Fruit fly (Drosophila melanogaster): Measurements from ENCODE around the gene S.
A peak's percentile ranks its signal among the peaks of the same experiment; 100 is the strongest.

The S gene

DNA sequence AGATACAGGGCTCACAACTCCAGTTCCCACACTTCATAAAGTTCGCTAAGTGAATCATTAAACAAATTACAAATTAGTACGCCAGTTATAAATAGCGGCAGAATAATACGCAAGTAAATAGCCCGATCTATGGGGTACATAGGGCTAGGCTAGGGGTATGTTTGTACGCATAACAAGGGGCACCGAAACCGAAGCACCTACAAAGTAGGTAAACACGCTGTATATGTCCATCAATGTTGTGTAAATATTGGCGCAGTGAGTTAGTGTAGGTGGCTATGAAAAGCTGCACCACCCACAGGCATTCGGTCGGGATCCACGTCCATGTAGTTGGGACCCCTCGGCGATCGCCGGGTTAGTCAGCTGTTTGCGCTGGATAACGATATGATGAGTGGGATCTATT, 5.4 kb downstream of the S start (continued):
- TF ChIP-seq CG16813 (GFP tag; IDR thresholded peaks at IDR 0.05; ENCODE audit: partially characterized antibody) (no peak), run (tag; optimal IDR thresholded peaks at IDR 0.05) (peak; percentile 88), CG4424 (GFP tag; optimal IDR thresholded peaks at IDR 0.05) (peak; percentile 89), CG15479 (GFP tag; optimal IDR thresholded peaks at IDR 0.05) (peak; percentile 32), CG1603 (tag; optimal IDR thresholded peaks at IDR 0.05) (peak; percentile 96), trh (GFP tag; optimal IDR thresholded peaks at IDR 0.05) (peak; percentile 95), bbx (GFP tag; IDR thresholded peaks at IDR 0.05; ENCODE audit: partially characterized antibody) (no peak), CG18011 (GFP tag; optimal IDR thresholded peaks at IDR 0.05) (peak; percentile 79), danr (GFP tag; IDR thresholded peaks at IDR 0.05) (peak; percentile 82), CG31365 (tag; optimal IDR thresholded peaks at IDR 0.05) (peak; percentile 89), dm (GFP tag; optimal IDR thresholded peaks at IDR 0.05) (peak; percentile 82), CG4328 (GFP tag; optimal IDR thresholded peaks at IDR 0.05) (peak; percentile 95), ash1 (GFP tag; optimal IDR thresholded peaks at IDR 0.05) (peak; percentile 95), CG12744 (GFP tag; optimal IDR thresholded peaks at IDR 0.05) (peak; percentile 93), gcm2 (GFP tag; optimal IDR thresholded peaks at IDR 0.05) (peak; percentile 91), Nf-YA (GFP tag; IDR thresholded peaks at IDR 0.05) (peak; percentile 94), dmrt11E (tag; optimal IDR thresholded peaks at IDR 0.05) (peak; percentile 88), seq (GFP tag; IDR thresholded peaks at IDR 0.05) (peak; percentile 93), CG11560 (tag; IDR thresholded peaks at IDR 0.05) (peak; percentile 64), Drgx (GFP tag; IDR thresholded peaks at IDR 0.05) (peak; percentile 73), slbo (GFP tag; IDR thresholded peaks at IDR 0.05) (peak; percentile 79), CG7928 (GFP tag; optimal IDR thresholded peaks at IDR 0.05) (peak; percentile 74), CG6765 (GFP tag; optimal IDR thresholded peaks at IDR 0.05) (peak; percentile 87), pzg (GFP tag; optimal IDR thresholded peaks at IDR 0.05) (peak; percentile 19), CG18476 (GFP tag; optimal IDR thresholded peaks at IDR 0.05) (peak; percentile 87), CG7745 (tag; optimal IDR thresholded peaks at IDR 0.05) (peak; percentile 90), CG15514 (GFP tag; optimal IDR thresholded peaks at IDR 0.05) (peak; percentile 87), tna (GFP tag; IDR thresholded peaks at IDR 0.05; ENCODE audit: partially characterized antibody) (no peak), CG1024 (GFP tag; IDR thresholded peaks at IDR 0.05) (peak; percentile 93), emc (GFP tag; optimal IDR thresholded peaks at IDR 0.05) (peak; percentile 82), Taf1 (GFP tag; IDR thresholded peaks at IDR 0.05) (peak; percentile 80), CG10267 (tag; optimal IDR thresholded peaks at IDR 0.05) (peak; percentile 73), NfI (GFP tag; optimal IDR thresholded peaks at IDR 0.05) (peak; percentile 80), sim (GFP tag; IDR thresholded peaks at IDR 0.05) (peak; percentile 95), CG11093 (GFP tag; IDR thresholded peaks at IDR 0.05) (peak; percentile 82), CG10462 (GFP tag; optimal IDR thresholded peaks at IDR 0.05) (peak; percentile 90), gt (GFP tag; IDR thresholded peaks at IDR 0.05) (peak; percentile 72), usp (GFP tag; optimal IDR thresholded peaks at IDR 0.05) (no peak), ssp (GFP tag; IDR thresholded peaks at IDR 0.05) (peak; percentile 57), C15 (GFP tag; IDR thresholded peaks at IDR 0.05) (peak; percentile 71; the same call in 2 of the 3 replicates), sens-2 (GFP tag; IDR thresholded peaks at IDR 0.05) (peak; percentile 87), CG13775 (GFP tag; optimal IDR thresholded peaks at IDR 0.05) (peak; percentile 85), btn (GFP tag; optimal IDR thresholded peaks at IDR 0.05) (peak; percentile 88), CG6654 (GFP tag; optimal IDR thresholded peaks at IDR 0.05) (peak; percentile 74), prd (optimal IDR thresholded peaks at IDR 0.05) (no peak), prd (GFP tag; IDR thresholded peaks at IDR 0.05) (peak; percentile 77), sisA (GFP tag; IDR thresholded peaks at IDR 0.05) (no peak), tup (GFP tag; optimal IDR thresholded peaks at IDR 0.05) (peak; percentile 96), Opbp (GFP tag; IDR thresholded peaks at IDR 0.05; ENCODE audit: partially characterized antibody) (no peak), gcm (GFP tag; optimal IDR thresholded peaks at IDR 0.05) (peak; percentile 94), HmgZ (tag; optimal IDR thresholded peaks at IDR 0.05) (peak; percentile 96), Hr39 (optimal IDR thresholded peaks at IDR 0.05) (no peak)
